Worm (Caenorhabditis elegans): ENCODE results near the gene W02D7.8.

W02D7.8 gene

DNA sequence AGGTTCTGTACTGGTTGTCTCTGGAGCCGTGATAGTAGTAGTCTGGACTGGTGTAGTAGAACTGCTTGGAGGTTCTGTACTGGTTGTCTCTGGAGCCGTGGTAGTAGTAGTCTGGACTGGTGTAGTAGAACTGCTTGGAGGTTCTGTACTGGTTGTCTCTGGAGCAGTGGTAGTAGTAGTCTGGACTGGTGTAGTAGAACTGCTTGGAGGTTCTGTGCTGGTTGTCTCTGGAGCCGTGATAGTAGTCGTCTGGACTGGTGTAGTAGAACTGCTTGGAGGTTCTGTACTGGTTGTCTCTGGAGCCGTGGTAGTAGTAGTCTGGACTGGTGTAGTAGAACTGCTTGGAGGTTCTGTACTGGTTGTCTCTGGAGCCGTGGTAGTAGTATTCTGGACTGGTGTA is 23.1 kb upstream of the W02D7.8 start:
- TF ChIP-seq flt-1 (GFP tag; IDR thresholded peaks at IDR 0.05) = 0 out of 2 replicates have a peak, but pooled peaks have one; percentile 57
- TF ChIP-seq ref-1 (GFP tag; conservative IDR thresholded peaks at IDR 0.05) = 0 out of 2 replicates have a peak, but pooled peaks have one; percentile 30

DNA sequence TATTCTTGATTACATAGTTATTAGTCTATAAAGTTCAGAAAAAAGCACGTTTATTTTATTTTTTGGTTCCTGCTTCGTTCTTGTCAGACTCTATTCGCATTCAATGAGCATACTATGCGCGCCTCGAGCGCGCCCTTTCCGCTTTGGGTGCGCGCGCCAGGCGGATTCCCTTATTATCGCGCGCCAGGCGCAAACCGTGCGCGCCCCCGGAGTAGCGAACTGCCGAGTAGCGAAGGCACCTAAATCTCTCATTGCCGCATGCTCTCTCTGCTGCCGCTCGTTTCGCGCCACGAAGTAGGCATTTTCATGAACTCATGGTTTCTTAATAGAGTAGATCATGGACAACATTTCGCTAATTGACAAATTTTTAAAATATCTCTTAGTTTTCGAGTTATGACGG is 20.8 kb upstream of the W02D7.8 start:
- TF ChIP-seq klf-2 (GFP tag; conservative IDR thresholded peaks at IDR 0.05) (no peak), ztf-29 (GFP tag; IDR thresholded peaks at IDR 0.05) (no peak), cog-1 (tag; optimal IDR thresholded peaks at IDR 0.05) (no peak), flt-1 (GFP tag; IDR thresholded peaks at IDR 0.05) (no peak), med-1 (GFP tag; optimal IDR thresholded peaks at IDR 0.05; ENCODE audit: insufficient read depth) (no peak), tab-1 (GFP tag; IDR thresholded peaks at IDR 0.05) (no peak), T22C8.4 (GFP tag; IDR thresholded peaks at IDR 0.05) (no peak), ztf-23 (GFP tag; IDR thresholded peaks at IDR 0.05) (no peak)

ce11 chrV:8325906-8326305 is 19.6 kb upstream of the W02D7.8 start:
- no peak for TF ChIP-seq cog-1 (tag; optimal IDR thresholded peaks at IDR 0.05)
- TF ChIP-seq klf-2 (GFP tag; conservative IDR thresholded peaks at IDR 0.05) = no peak
- no peak for TF ChIP-seq med-1 (GFP tag; optimal IDR thresholded peaks at IDR 0.05; ENCODE audit: insufficient read depth)
- no peak for TF ChIP-seq tab-1 (GFP tag; IDR thresholded peaks at IDR 0.05)
- TF ChIP-seq ztf-23 (GFP tag; IDR thresholded peaks at IDR 0.05) = no peak
- TF ChIP-seq flt-1 (GFP tag; IDR thresholded peaks at IDR 0.05) = no peak
- no peak for TF ChIP-seq ref-1 (GFP tag; conservative IDR thresholded peaks at IDR 0.05)
- no peak for TF ChIP-seq ztf-29 (GFP tag; IDR thresholded peaks at IDR 0.05)
- TF ChIP-seq T22C8.4 (GFP tag; IDR thresholded peaks at IDR 0.05) = no peak

DNA sequence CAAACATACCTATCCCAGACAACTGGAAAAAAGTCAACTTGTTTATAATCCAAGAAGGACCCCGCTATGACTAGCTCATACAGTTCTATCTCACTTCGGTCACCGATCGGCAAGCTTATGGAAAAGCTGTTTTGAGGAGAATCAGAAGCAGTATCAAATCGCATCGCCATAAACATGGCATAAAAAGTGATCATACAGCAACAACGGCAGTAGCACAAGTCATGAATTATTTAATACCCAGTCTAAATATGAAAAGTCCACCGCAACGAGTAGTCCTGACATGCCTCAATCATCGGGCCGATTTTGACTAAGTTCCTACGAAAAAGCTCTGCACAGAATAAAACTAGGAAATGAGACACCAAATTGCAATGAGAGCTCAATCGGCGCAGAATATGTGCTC is 17.3 kb upstream of the W02D7.8 start:
- TF ChIP-seq klf-2 (GFP tag; conservative IDR thresholded peaks at IDR 0.05) = no peak
- no peak for TF ChIP-seq cog-1 (tag; optimal IDR thresholded peaks at IDR 0.05)
- TF ChIP-seq T22C8.4 (GFP tag; IDR thresholded peaks at IDR 0.05) = no peak
- no peak for TF ChIP-seq ref-1 (GFP tag; conservative IDR thresholded peaks at IDR 0.05)
- TF ChIP-seq ztf-23 (GFP tag; IDR thresholded peaks at IDR 0.05) = no peak
- TF ChIP-seq ztf-29 (GFP tag; IDR thresholded peaks at IDR 0.05) = no peak
- TF ChIP-seq tab-1 (GFP tag; IDR thresholded peaks at IDR 0.05) = no peak

DNA sequence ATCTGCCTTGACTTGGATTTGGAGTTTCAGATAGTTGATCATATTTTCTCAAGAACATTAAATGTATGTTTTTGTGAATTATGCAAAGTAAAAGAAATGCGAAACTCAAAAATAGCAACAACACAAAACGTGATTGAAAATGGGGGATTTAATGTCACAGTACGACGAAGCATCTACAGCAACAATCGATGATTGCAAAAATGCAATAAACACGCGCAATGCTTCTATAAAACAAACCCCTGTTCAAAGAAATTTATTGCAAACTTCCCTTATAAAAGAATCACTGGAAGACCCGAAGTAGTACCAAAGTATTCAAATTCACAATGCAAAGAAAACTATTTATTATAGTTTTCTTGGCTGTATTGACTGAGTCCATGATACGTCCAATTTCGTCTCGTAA is 11.9 kb upstream of the W02D7.8 start, which contains the start of gene clec-219:
Gene clec-219, plus strand, starts transcription at position 301 of the 400 bp plus-strand sequence.
- TF ChIP-seq klf-2 (GFP tag; conservative IDR thresholded peaks at IDR 0.05) = no peak
- no peak for TF ChIP-seq T22C8.4 (GFP tag; IDR thresholded peaks at IDR 0.05)
- no peak for TF ChIP-seq med-1 (GFP tag; optimal IDR thresholded peaks at IDR 0.05; ENCODE audit: insufficient read depth)
- no peak for TF ChIP-seq ztf-23 (GFP tag; IDR thresholded peaks at IDR 0.05)
- no peak for TF ChIP-seq tab-1 (GFP tag; IDR thresholded peaks at IDR 0.05)
- TF ChIP-seq flt-1 (GFP tag; IDR thresholded peaks at IDR 0.05) = no peak
- no peak for TF ChIP-seq cog-1 (tag; optimal IDR thresholded peaks at IDR 0.05)
- no peak for TF ChIP-seq ztf-29 (GFP tag; IDR thresholded peaks at IDR 0.05)
- no peak for TF ChIP-seq ref-1 (GFP tag; conservative IDR thresholded peaks at IDR 0.05)

DNA sequence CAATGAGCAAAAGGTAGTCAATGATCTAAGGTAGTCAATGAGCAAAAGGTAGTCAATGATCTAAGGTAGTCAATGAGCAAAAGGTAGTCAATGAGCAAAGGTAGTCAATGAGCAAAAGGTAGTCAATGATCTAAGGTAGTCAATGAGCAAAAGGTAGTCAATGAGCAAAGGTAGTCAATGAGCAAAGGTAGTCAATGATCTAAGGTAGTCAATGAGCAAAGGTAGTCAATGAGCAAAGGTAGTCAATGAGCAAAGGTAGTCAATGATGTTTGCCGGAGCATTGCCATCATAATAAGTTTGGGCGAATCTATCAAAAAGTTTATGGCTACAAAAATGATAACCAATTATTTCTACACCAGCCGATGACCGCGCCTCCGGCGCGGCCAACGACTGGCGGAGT is 8.5 kb upstream of the W02D7.8 start:
- peak; percentile 24; the same call in 1 of the 2 replicates for TF ChIP-seq ztf-23 (GFP tag; IDR thresholded peaks at IDR 0.05)
- TF ChIP-seq flt-1 (GFP tag; IDR thresholded peaks at IDR 0.05) = peak; percentile 56
- TF ChIP-seq tab-1 (GFP tag; IDR thresholded peaks at IDR 0.05) = peak; percentile 44; the same call in 1 of the 2 replicates
- TF ChIP-seq klf-2 (GFP tag; conservative IDR thresholded peaks at IDR 0.05) = peak; percentile 75

- TF ChIP-seq med-1 (GFP tag; optimal IDR thresholded peaks at IDR 0.05; ENCODE audit: insufficient read depth) (no peak), klf-2 (GFP tag; conservative IDR thresholded peaks at IDR 0.05) (no peak), cog-1 (tag; optimal IDR thresholded peaks at IDR 0.05) (no peak), ztf-29 (GFP tag; IDR thresholded peaks at IDR 0.05) (no peak), ztf-23 (GFP tag; IDR thresholded peaks at IDR 0.05) (no peak), tab-1 (GFP tag; IDR thresholded peaks at IDR 0.05) (no peak), T22C8.4 (GFP tag; IDR thresholded peaks at IDR 0.05) (no peak), flt-1 (GFP tag; IDR thresholded peaks at IDR 0.05) (no peak), ref-1 (GFP tag; conservative IDR thresholded peaks at IDR 0.05) (no peak)
Observed at ce11 chrV:8311210-8311609, 4.9 kb upstream of the W02D7.8 start, which contains the start of gene W02D7.12. W02D7.12 (plus strand) TSS chrV:8311510.

DNA sequence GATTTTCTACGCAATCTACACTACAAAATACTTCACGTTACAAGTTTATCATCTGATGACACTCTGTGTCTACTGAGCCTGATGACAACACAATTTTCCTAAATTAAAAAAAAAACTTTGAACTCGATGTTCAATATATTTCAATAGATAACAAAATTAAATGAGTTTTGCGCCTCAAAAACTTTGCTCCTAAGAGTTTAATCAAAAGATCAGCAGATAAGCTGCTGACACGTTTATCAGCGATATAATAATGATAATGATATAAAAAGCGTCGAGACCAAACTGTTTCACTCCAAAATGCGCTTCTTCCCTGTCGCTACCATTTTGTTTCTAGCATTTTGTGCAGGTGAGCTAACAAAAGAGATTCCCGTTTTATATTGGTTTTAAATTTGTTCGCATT is 1.4 kb upstream of the W02D7.8 start, which contains the start of gene clec-218:
Gene clec-218, plus strand, starts transcription at position 262 of the 400 bp plus-strand sequence.
- TF ChIP-seq ztf-29 (GFP tag; IDR thresholded peaks at IDR 0.05) (no peak), med-1 (GFP tag; optimal IDR thresholded peaks at IDR 0.05; ENCODE audit: insufficient read depth) (no peak), flt-1 (GFP tag; IDR thresholded peaks at IDR 0.05) (no peak), ztf-23 (GFP tag; IDR thresholded peaks at IDR 0.05) (no peak), cog-1 (tag; optimal IDR thresholded peaks at IDR 0.05) (no peak), T22C8.4 (GFP tag; IDR thresholded peaks at IDR 0.05) (no peak), ref-1 (GFP tag; conservative IDR thresholded peaks at IDR 0.05) (no peak), tab-1 (GFP tag; IDR thresholded peaks at IDR 0.05) (no peak), klf-2 (GFP tag; conservative IDR thresholded peaks at IDR 0.05) (no peak)

DNA sequence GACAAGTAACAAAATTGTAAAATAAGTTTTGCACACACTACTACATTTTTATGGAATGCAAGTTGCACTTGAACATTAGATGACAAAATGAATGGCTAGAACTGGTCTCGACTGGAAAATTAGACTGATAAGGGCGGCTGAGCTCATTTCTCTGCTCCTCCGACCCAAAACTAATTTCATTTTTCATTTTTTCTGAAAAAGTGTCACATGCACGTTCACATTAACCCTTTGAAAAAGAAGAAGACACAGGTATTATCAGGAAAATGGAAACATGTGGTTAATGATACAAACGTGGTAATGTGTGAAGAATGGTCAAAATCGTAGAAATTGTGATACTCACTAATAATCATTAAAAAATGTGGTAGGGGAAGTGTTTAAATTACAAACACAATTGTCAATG is 747 bp upstream of the W02D7.8 start:
- TF ChIP-seq T22C8.4 (GFP tag; IDR thresholded peaks at IDR 0.05) (no peak), med-1 (GFP tag; optimal IDR thresholded peaks at IDR 0.05; ENCODE audit: insufficient read depth) (no peak), flt-1 (GFP tag; IDR thresholded peaks at IDR 0.05) (no peak), tab-1 (GFP tag; IDR thresholded peaks at IDR 0.05) (no peak), ztf-29 (GFP tag; IDR thresholded peaks at IDR 0.05) (no peak), klf-2 (GFP tag; conservative IDR thresholded peaks at IDR 0.05) (no peak), ztf-23 (GFP tag; IDR thresholded peaks at IDR 0.05) (no peak)

DNA sequence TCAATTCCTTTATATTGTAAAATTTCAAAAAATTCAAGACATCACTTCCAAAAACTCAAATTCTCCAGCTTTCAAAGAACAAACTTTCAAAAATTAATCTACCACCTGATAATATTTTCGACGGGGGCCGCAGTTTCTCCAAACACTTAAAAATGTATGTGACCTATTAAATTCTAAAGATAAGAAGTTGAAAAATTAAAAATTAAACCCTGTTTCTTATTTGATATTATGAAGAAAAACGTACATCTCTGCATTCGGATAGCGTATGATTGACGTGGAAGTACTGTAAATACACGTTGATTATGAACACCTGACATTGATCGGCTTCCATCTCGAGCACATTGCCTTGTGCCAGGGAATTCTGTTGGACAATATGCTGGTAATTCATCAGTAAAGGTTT is 326 bp downstream of the W02D7.8 start:
- no peak for TF ChIP-seq tab-1 (GFP tag; IDR thresholded peaks at IDR 0.05)
- no peak for TF ChIP-seq med-1 (GFP tag; optimal IDR thresholded peaks at IDR 0.05; ENCODE audit: insufficient read depth)
- TF ChIP-seq ztf-23 (GFP tag; IDR thresholded peaks at IDR 0.05) = no peak
- no peak for TF ChIP-seq ref-1 (GFP tag; conservative IDR thresholded peaks at IDR 0.05)
- no peak for TF ChIP-seq klf-2 (GFP tag; conservative IDR thresholded peaks at IDR 0.05)
- no peak for TF ChIP-seq ztf-29 (GFP tag; IDR thresholded peaks at IDR 0.05)

Measured in whole organism, midembryonic.